Worm (Caenorhabditis elegans): ENCODE data around the gene R04B5.1.

DNA sequence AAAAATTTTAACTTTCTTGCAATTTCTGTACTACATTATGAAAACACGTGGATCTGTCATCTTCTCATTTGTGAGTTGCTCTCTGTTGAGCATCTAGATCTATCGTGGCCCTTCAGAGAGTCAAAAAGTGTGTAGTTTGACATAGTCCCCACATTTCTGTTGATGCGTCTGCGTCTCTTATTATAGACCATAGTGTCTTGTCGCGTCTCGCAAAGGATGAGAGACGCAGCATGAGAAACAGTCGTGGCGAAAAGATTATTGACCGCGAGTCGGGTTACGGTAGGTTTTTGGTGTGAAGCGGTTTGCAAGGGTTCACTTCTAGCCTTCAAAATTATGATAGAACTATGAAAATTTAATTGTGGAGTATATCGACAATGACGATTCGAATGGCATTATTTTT is 35.9 kb downstream of the R04B5.1 start:
- TF ChIP-seq unc-62 (GFP tag; optimal IDR thresholded peaks at IDR 0.05) (peak; percentile 21), nhr-237 (tag; optimal IDR thresholded peaks at IDR 0.05) (no peak), pqm-1 (tag; optimal IDR thresholded peaks at IDR 0.05) (peak; percentile 55), zag-1 (tag; optimal IDR thresholded peaks at IDR 0.05) (no peak), ztf-11 (tag; optimal IDR thresholded peaks at IDR 0.05) (no peak), nhr-11 (tag; optimal IDR thresholded peaks at IDR 0.05) (no peak), ceh-28 (tag; optimal IDR thresholded peaks at IDR 0.05) (peak; percentile 68), nhr-76 (tag; optimal IDR thresholded peaks at IDR 0.05) (no peak), unc-39 (tag; optimal IDR thresholded peaks at IDR 0.05) (no peak), nhr-23 (tag; optimal IDR thresholded peaks at IDR 0.05) (peak; percentile 17), ama-1 (optimal IDR thresholded peaks at IDR 0.05) (no peak), ZK546.5 (tag; optimal IDR thresholded peaks at IDR 0.05) (no peak), hmg-11 (tag; optimal IDR thresholded peaks at IDR 0.05) (peak; percentile 22)
